Fruit fly (Drosophila melanogaster) whole organism, embryonic: ENCODE results near the gene CG13033.

ENCODE experiments used
- Antp ChIP-seq: fragments of 200-800 bp; sonication (Bioruptor generic); optimal IDR thresholded peaks from 3 replicates; lab custom pipeline; 2016; ENCODE audit warnings: missing biosample characterization, missing genetic modification characterization
- Atf6 ChIP-seq: fragments of 200-800 bp; sonication (Bioruptor generic); IDR thresholded peaks from 2 replicates; pipeline ENCODE4 v1.3.6; 2022; ENCODE audit warnings: missing biosample characterization, missing genetic modification characterization
- B-H2 ChIP-seq: fragments of 200-800 bp; sonication (Bioruptor generic); optimal IDR thresholded peaks from 2 replicates; lab custom pipeline; 2018; ENCODE audit warnings: missing biosample characterization, mild to moderate bottlenecking, missing genetic modification characterization
- Bgb ChIP-seq: fragments of 200-800 bp; sonication (Bioruptor generic); IDR thresholded peaks from 2 replicates; pipeline ENCODE4 v1.3.6; 2022; ENCODE audit warnings: missing biosample characterization, missing genetic modification characterization; ENCODE audit not compliant: partially characterized antibody
- CG12104 ChIP-seq: fragments of 200-800 bp; sonication (Bioruptor generic); optimal IDR thresholded peaks from 3 replicates; lab custom pipeline; 2016; ENCODE audit warnings: missing biosample characterization, missing genetic modification characterization
- CG13123 ChIP-seq: fragments of 200-800 bp; sonication (Bioruptor generic); optimal IDR thresholded peaks from 2 replicates; lab custom pipeline; 2016; ENCODE audit warnings: missing biosample characterization, missing genetic modification characterization
- CG13775 ChIP-seq: fragments of 200-800 bp; sonication (Bioruptor generic); optimal IDR thresholded peaks from 3 replicates; lab custom pipeline; 2017; ENCODE audit warnings: missing biosample characterization, mild to moderate bottlenecking, missing genetic modification characterization
- CG13894 ChIP-seq: fragments of 200-800 bp; sonication (Bioruptor generic); optimal IDR thresholded peaks from 3 replicates; lab custom pipeline; 2018; ENCODE audit warnings: missing biosample characterization, mild to moderate bottlenecking, missing genetic modification characterization, moderate library complexity
- CG14710 ChIP-seq: fragments of 200-800 bp; sonication (Bioruptor generic); optimal IDR thresholded peaks from 3 replicates; lab custom pipeline; 2019; ENCODE audit warnings: missing biosample characterization, mild to moderate bottlenecking, missing genetic modification characterization, moderate library complexity
- CG1647 ChIP-seq: fragments of 200-800 bp; sonication (Bioruptor generic); optimal IDR thresholded peaks from 3 replicates; lab custom pipeline; 2016; ENCODE audit warnings: missing biosample characterization, missing genetic modification characterization
- CG16813 ChIP-seq: fragments of 200-800 bp; sonication (Bioruptor generic); IDR thresholded peaks from 3 replicates; pipeline ENCODE4 v1.3.6; 2022; ENCODE audit warnings: missing biosample characterization, missing genetic modification characterization; ENCODE audit not compliant: partially characterized antibody
- CG17359 ChIP-seq: fragments of 200-800 bp; sonication (Bioruptor generic); optimal IDR thresholded peaks from 3 replicates; lab custom pipeline; 2018; ENCODE audit warnings: missing biosample characterization, mild to moderate bottlenecking, missing genetic modification characterization, moderate library complexity
- CG2129 ChIP-seq: fragments of 200-800 bp; sonication (Bioruptor generic); IDR thresholded peaks from 2 replicates; pipeline ENCODE4 v1.3.6; 2022; ENCODE audit warnings: missing biosample characterization, missing genetic modification characterization; ENCODE audit not compliant: partially characterized antibody
- CG2678 ChIP-seq: fragments of 200-800 bp; sonication (Bioruptor generic); optimal IDR thresholded peaks from 3 replicates; lab custom pipeline; 2019; ENCODE audit warnings: missing biosample characterization, mild to moderate bottlenecking, missing genetic modification characterization, moderate library complexity
- CG31441 ChIP-seq: fragments of 200-800 bp; sonication (Bioruptor generic); IDR thresholded peaks from 2 replicates; pipeline ENCODE4 v1.3.6; 2022; ENCODE audit warnings: missing biosample characterization, missing genetic modification characterization
- CG32532 ChIP-seq: fragments of 200-800 bp; sonication (Bioruptor generic); IDR thresholded peaks from 2 replicates; pipeline ENCODE4 v1.3.6; 2022; ENCODE audit warnings: missing biosample characterization, missing genetic modification characterization
- CG6791 ChIP-seq: fragments of 200-800 bp; sonication (Bioruptor generic); IDR thresholded peaks from 3 replicates; pipeline ENCODE4 v1.3.6; 2022; ENCODE audit warnings: missing biosample characterization, missing genetic modification characterization; ENCODE audit not compliant: partially characterized antibody
- CG7357 ChIP-seq: fragments of 200-800 bp; sonication (Bioruptor generic); IDR thresholded peaks from 3 replicates; pipeline ENCODE4 v1.3.6; 2022; ENCODE audit warnings: missing biosample characterization, missing genetic modification characterization
- CG7928 ChIP-seq: fragments of 200-800 bp; sonication (Bioruptor generic); optimal IDR thresholded peaks from 2 replicates; lab custom pipeline; 2017; ENCODE audit warnings: missing biosample characterization, mild to moderate bottlenecking, missing genetic modification characterization
- CoRest ChIP-seq: fragments of 200-800 bp; sonication (Bioruptor generic); optimal IDR thresholded peaks from 3 replicates; lab custom pipeline; 2018; ENCODE audit warnings: missing biosample characterization, mild to moderate bottlenecking, missing genetic modification characterization, moderate library complexity
- D19A ChIP-seq: fragments of 200-800 bp; optimal IDR thresholded peaks from 3 replicates; lab custom pipeline; 2019; ENCODE audit warnings: missing biosample characterization, mild to moderate bottlenecking, missing genetic modification characterization, moderate library complexity
- Dbx ChIP-seq: fragments of 200-800 bp; sonication (Bioruptor generic); IDR thresholded peaks from 3 replicates; pipeline ENCODE4 v1.3.6; 2022; ENCODE audit warnings: missing biosample characterization, missing genetic modification characterization
- Dip3 ChIP-seq: fragments of 200-800 bp; sonication (Bioruptor generic); optimal IDR thresholded peaks from 3 replicates; lab custom pipeline; 2016; ENCODE audit warnings: missing biosample characterization, missing genetic modification characterization
- Dref ChIP-seq: fragments of 200-800 bp; sonication (Bioruptor generic); IDR thresholded peaks from 2 replicates; pipeline ENCODE4 v1.3.6; 2022; ENCODE audit warnings: missing biosample characterization, missing genetic modification characterization
- HmgD ChIP-seq: fragments of 200-800 bp; sonication (Bioruptor generic); optimal IDR thresholded peaks from 3 replicates; lab custom pipeline; 2016; ENCODE audit warnings: missing biosample characterization, missing genetic modification characterization
- Hsf ChIP-seq: fragments of 200-800 bp; sonication (Bioruptor generic); optimal IDR thresholded peaks from 3 replicates; lab custom pipeline; 2016; ENCODE audit warnings: missing biosample characterization, missing genetic modification characterization
- MBD-R2 ChIP-seq: fragments of 200-800 bp; sonication (Bioruptor generic); IDR thresholded peaks from 2 replicates; pipeline ENCODE4 v1.3.6; 2022; ENCODE audit warnings: missing biosample characterization, missing genetic modification characterization
- Med ChIP-seq: fragments of 200-800 bp; sonication (Bioruptor generic); peaks from one replicate; lab custom pipeline; 2016; ENCODE audit warnings: missing biosample characterization, missing genetic modification characterization, mild to moderate bottlenecking, inconsistent platforms, moderate library complexity
- Myb ChIP-seq: fragments of 200-800 bp; sonication (Bioruptor generic); optimal IDR thresholded peaks from 2 replicates; lab custom pipeline; 2016; ENCODE audit warnings: missing biosample characterization, missing genetic modification characterization
- Nf-YC ChIP-seq: fragments of 200-800 bp; optimal IDR thresholded peaks from 3 replicates; lab custom pipeline; 2019; ENCODE audit warnings: missing biosample characterization, mild to moderate bottlenecking, missing genetic modification characterization, moderate library complexity
- Pdp1 ChIP-seq, 2 experiments: fragments of 200-800 bp; sonication (Bioruptor generic); optimal IDR thresholded peaks; 3 replicates each; lab custom pipeline; 2016; ENCODE audit warnings: missing biosample characterization in 2 of 2, missing genetic modification characterization in 2 of 2, mild to moderate bottlenecking in 1 of 2, moderate library complexity in 1 of 2
- Xbp1 ChIP-seq: fragments of 200-800 bp; sonication (Bioruptor generic); optimal IDR thresholded peaks from 3 replicates; lab custom pipeline; 2016; ENCODE audit warnings: missing biosample characterization, mild to moderate bottlenecking, missing genetic modification characterization
- ato ChIP-seq: fragments of 200-800 bp; sonication (Bioruptor generic); IDR thresholded peaks from 2 replicates; pipeline ENCODE4 v1.3.6; 2022; ENCODE audit warnings: missing biosample characterization, missing genetic modification characterization; ENCODE audit not compliant: partially characterized antibody
- crp ChIP-seq, 2 experiments: fragments of 200-800 bp; sonication (Bioruptor generic); optimal IDR thresholded peaks; 2 replicates in 1 of 2; 3 replicates in 1 of 2; lab custom pipeline; 2017; ENCODE audit warnings: missing biosample characterization in 2 of 2, missing genetic modification characterization in 2 of 2, mild to moderate bottlenecking in 1 of 2, moderate library complexity in 1 of 2
- en ChIP-seq: fragments of 200-800 bp; sonication (Bioruptor generic); optimal IDR thresholded peaks from 2 replicates; lab custom pipeline; 2016; ENCODE audit warnings: missing biosample characterization, missing genetic modification characterization
- ftz-f1 ChIP-seq: fragments of 200-800 bp; sonication (Bioruptor generic); optimal IDR thresholded peaks from 2 replicates; lab custom pipeline; 2016; ENCODE audit warnings: missing biosample characterization, missing genetic modification characterization
- grau ChIP-seq: fragments of 200-800 bp; optimal IDR thresholded peaks from 3 replicates; lab custom pipeline; 2019; ENCODE audit warnings: missing biosample characterization, mild to moderate bottlenecking, missing genetic modification characterization, moderate library complexity
- h ChIP-seq: fragments of >200 bp; optimal IDR thresholded peaks from 2 replicates; lab custom pipeline; 2017
- lola ChIP-seq, 3 experiments: fragments of >200 bp in 2 of 3; fragments of 200-800 bp in 1 of 3; sonication (Bioruptor generic) in 1 of 3; optimal IDR thresholded peaks; 2 replicates each; lab custom pipeline; 2017 to 2019; ENCODE audit warnings: missing biosample characterization in 3 of 3, missing genetic modification characterization in 3 of 3, mild to moderate bottlenecking in 1 of 3, moderate library complexity in 1 of 3
- mld ChIP-seq: fragments of 200-800 bp; sonication (Bioruptor generic); IDR thresholded peaks from 3 replicates; pipeline ENCODE4 v1.3.6; 2022; ENCODE audit warnings: missing biosample characterization, missing genetic modification characterization; ENCODE audit not compliant: partially characterized antibody
- nmo ChIP-seq: fragments of 200-800 bp; sonication (Bioruptor generic); optimal IDR thresholded peaks from 2 replicates; lab custom pipeline; 2018; ENCODE audit warnings: missing biosample characterization, mild to moderate bottlenecking, missing genetic modification characterization, moderate library complexity
- pho ChIP-seq: fragments of 200-800 bp; sonication (Bioruptor generic); optimal IDR thresholded peaks from 2 replicates; lab custom pipeline; 2016; ENCODE audit warnings: missing biosample characterization, missing genetic modification characterization
- phol ChIP-seq: fragments of 200-800 bp; sonication (Bioruptor generic); optimal IDR thresholded peaks from 3 replicates; lab custom pipeline; 2018; ENCODE audit warnings: missing biosample characterization, mild to moderate bottlenecking, missing genetic modification characterization, moderate library complexity
- pum ChIP-seq: fragments of 200-800 bp; sonication (Bioruptor generic); optimal IDR thresholded peaks from 2 replicates; lab custom pipeline; 2016; ENCODE audit warnings: missing biosample characterization, missing genetic modification characterization
- pzg ChIP-seq: fragments of 200-800 bp; sonication (Bioruptor generic); optimal IDR thresholded peaks from 3 replicates; lab custom pipeline; 2018; ENCODE audit warnings: missing biosample characterization, mild to moderate bottlenecking, missing genetic modification characterization, moderate library complexity
- sob ChIP-seq: fragments of 200-800 bp; sonication (Bioruptor generic); IDR thresholded peaks from 2 replicates; pipeline ENCODE4 v1.3.6; 2022; ENCODE audit warnings: missing biosample characterization, missing genetic modification characterization
- unpg ChIP-seq: fragments of 200-800 bp; sonication (Bioruptor generic); optimal IDR thresholded peaks from 3 replicates; lab custom pipeline; 2018; ENCODE audit warnings: missing biosample characterization, mild to moderate bottlenecking, missing genetic modification characterization, moderate library complexity
- vnd ChIP-seq: fragments of 200-800 bp; sonication (Bioruptor generic); IDR thresholded peaks from 3 replicates; pipeline ENCODE4 v1.3.6; 2022; ENCODE audit warnings: missing biosample characterization, missing genetic modification characterization; ENCODE audit not compliant: partially characterized antibody

The CG13033 gene

dm6 chr3L:16582678-16583315 is 37.4 kb upstream of the CG13033 start, which contains the start of gene Rpn12 (continued):
- TF ChIP-seq CG14710 (tag; lab: Kevin White, UChicago): peak; percentile 38
- peak; percentile 85 for TF ChIP-seq CG6791
- peak; percentile 70; the same call in 2 of the 3 replicates for TF ChIP-seq vnd (GFP tag; lab: Robert Waterston, UW)
- no peak for TF ChIP-seq CG7357 (GFP tag; lab: Robert Waterston, UW)
- TF ChIP-seq Antp (GFP tag; lab: Kevin White, UChicago): no peak
- no peak for TF ChIP-seq ftz-f1 (GFP tag; lab: Kevin White, UChicago)
- peak; percentile 39 for TF ChIP-seq CG13775 (GFP tag; lab: Kevin White, UChicago)
- TF ChIP-seq grau (tag; lab: Kevin White, UChicago): peak; percentile 49
- 0 out of 3 replicates have a peak, but pooled peaks have one; percentile 49 for TF ChIP-seq mld
- TF ChIP-seq Hsf (GFP tag; lab: Kevin White, UChicago): peak; percentile 7
- TF ChIP-seq CG16813 (GFP tag; lab: Robert Waterston, UW): peak; percentile 83
- no peak for TF ChIP-seq Dip3
- no peak for TF ChIP-seq sob (GFP tag; lab: Robert Waterston, UW)
- peak; percentile 9 to 26 for TF ChIP-seq Pdp1 (GFP tag; optimal IDR thresholded peaks at IDR 0.05; lab: Kevin White, UChicago)
- TF ChIP-seq en (GFP tag; lab: Kevin White, UChicago): no peak
- TF ChIP-seq Atf6: no peak; the same call in 1 of the 2 replicates
- TF ChIP-seq CG1647: no peak
- TF ChIP-seq CG12104 (GFP tag; lab: Kevin White, UChicago): peak; percentile 11
- TF ChIP-seq unpg: peak; percentile 20
- no peak for TF ChIP-seq h
- TF ChIP-seq Nf-YC: peak; percentile 42
- peak in 1 of 2 experiments; percentile 4 for TF ChIP-seq crp (GFP tag; optimal IDR thresholded peaks at IDR 0.05; lab: Kevin White, UChicago)
- peak; percentile 72; the same call in 1 of the 2 replicates for TF ChIP-seq CG2129
- peak; percentile 15 for TF ChIP-seq D19A (tag; lab: Kevin White, UChicago)
- TF ChIP-seq CG32532 (GFP tag; lab: Robert Waterston, UW): peak; percentile 26; the same call in 1 of the 2 replicates
- peak; percentile 66 for TF ChIP-seq CG13894 (tag; lab: Kevin White, UChicago)
- TF ChIP-seq B-H2 (GFP tag; lab: Kevin White, UChicago): peak; percentile 34
- peak; percentile 58 for TF ChIP-seq pzg
- TF ChIP-seq CoRest: peak; percentile 47
- TF ChIP-seq pum: peak; percentile 10
- TF ChIP-seq phol: peak; percentile 44
- TF ChIP-seq ato (GFP tag; lab: Robert Waterston, UW): peak; percentile 72
- TF ChIP-seq CG31441 (GFP tag; lab: Robert Waterston, UW): 0 out of 2 replicates have a peak, but pooled peaks have one; percentile 29
- peak; percentile 86 for TF ChIP-seq CG7928 (GFP tag; lab: Kevin White, UChicago)
- TF ChIP-seq pho (GFP tag; lab: Kevin White, UChicago): peak; percentile 48
- no peak for TF ChIP-seq HmgD
- no peak for TF ChIP-seq CG13123 (GFP tag; lab: Kevin White, UChicago)
- TF ChIP-seq CG2678 (tag; lab: Kevin White, UChicago): peak; percentile 49
- peak; percentile 14 for TF ChIP-seq CG17359 (tag; lab: Kevin White, UChicago)
- peak; percentile 88 for TF ChIP-seq Dref (GFP tag; lab: Robert Waterston, UW)
- TF ChIP-seq Bgb: peak; percentile 81
- TF ChIP-seq Dbx (GFP tag; lab: Robert Waterston, UW): peak; percentile 21; the same call in 1 of the 3 replicates
- peak; percentile 76 for TF ChIP-seq Med (GFP tag; lab: Kevin White, UChicago)
- TF ChIP-seq nmo (GFP tag; lab: Kevin White, UChicago): peak; percentile 52
- TF ChIP-seq MBD-R2 (GFP tag; lab: Robert Waterston, UW): peak; percentile 69
- peak in 1 of 3 experiments; percentile 23 for TF ChIP-seq lola (GFP tag; optimal IDR thresholded peaks at IDR 0.05; lab: Kevin White, UChicago)
- TF ChIP-seq Xbp1 (GFP tag; lab: Kevin White, UChicago): peak; percentile 35
- no peak for TF ChIP-seq Myb (GFP tag; lab: Kevin White, UChicago)
